Fruit fly (Drosophila melanogaster) whole organism, embryonic: ENCODE data around the gene Iru.

Experiments used
- CG10543 ChIP-seq: fragments of 200-800 bp; sonication (Bioruptor generic); optimal IDR thresholded peaks from 3 replicates; lab custom pipeline; 2017; ENCODE audit warnings: missing biosample characterization, mild to moderate bottlenecking, missing genetic modification characterization, moderate library complexity
- CG11560 ChIP-seq: fragments of 200-800 bp; sonication (Bioruptor generic); IDR thresholded peaks from 3 replicates; pipeline ENCODE4 v1.3.6; 2022; ENCODE audit warnings: missing biosample characterization, missing genetic modification characterization
- CG13624 ChIP-seq: fragments of 200-800 bp; sonication (Bioruptor generic); optimal IDR thresholded peaks from 2 replicates; lab custom pipeline; 2016; ENCODE audit warnings: missing biosample characterization, missing genetic modification characterization
- CG13894 ChIP-seq: fragments of 200-800 bp; sonication (Bioruptor generic); optimal IDR thresholded peaks from 3 replicates; lab custom pipeline; 2018; ENCODE audit warnings: missing biosample characterization, mild to moderate bottlenecking, missing genetic modification characterization, moderate library complexity
- CG14441 ChIP-seq: fragments of 200-800 bp; sonication (Bioruptor generic); IDR thresholded peaks from 2 replicates; pipeline ENCODE4 v1.3.6; 2022; ENCODE audit warnings: missing biosample characterization, missing genetic modification characterization
- CG14710 ChIP-seq: fragments of 200-800 bp; sonication (Bioruptor generic); optimal IDR thresholded peaks from 3 replicates; lab custom pipeline; 2019; ENCODE audit warnings: missing biosample characterization, mild to moderate bottlenecking, missing genetic modification characterization, moderate library complexity
- CG1602 ChIP-seq: fragments of 200-800 bp; sonication (Bioruptor generic); optimal IDR thresholded peaks from 3 replicates; lab custom pipeline; 2016; ENCODE audit warnings: missing biosample characterization, missing genetic modification characterization
- CG17186 ChIP-seq: fragments of 200-800 bp; sonication (Bioruptor generic); optimal IDR thresholded peaks from 3 replicates; lab custom pipeline; 2017; ENCODE audit warnings: missing biosample characterization, missing genetic modification reagents, missing genetic modification characterization
- CG17612 ChIP-seq: fragments of 200-800 bp; sonication (Bioruptor generic); IDR thresholded peaks from 2 replicates; pipeline ENCODE4 v1.3.6; 2022; ENCODE audit warnings: missing biosample characterization, missing genetic modification characterization
- CG17802 ChIP-seq: fragments of 200-800 bp; sonication (Bioruptor generic); optimal IDR thresholded peaks from 2 replicates; lab custom pipeline; 2018; ENCODE audit warnings: missing biosample characterization, mild to moderate bottlenecking, missing genetic modification characterization, moderate library complexity
- CG17829 ChIP-seq: fragments of 200-800 bp; optimal IDR thresholded peaks from 2 replicates; lab custom pipeline; 2019; ENCODE audit warnings: missing biosample characterization, mild to moderate bottlenecking, missing genetic modification characterization, moderate library complexity
- CG2875 ChIP-seq: fragments of 200-800 bp; sonication (Bioruptor generic); optimal IDR thresholded peaks from 2 replicates; lab custom pipeline; 2017; ENCODE audit warnings: missing biosample characterization, mild to moderate bottlenecking, missing genetic modification characterization, missing genetic modification reagents
- CG3065 ChIP-seq: fragments of 200-800 bp; sonication (Bioruptor generic); optimal IDR thresholded peaks from 2 replicates; lab custom pipeline; 2016; ENCODE audit warnings: missing biosample characterization, missing genetic modification characterization
- CG3281 ChIP-seq: fragments of 200-800 bp; sonication (Bioruptor generic); optimal IDR thresholded peaks from 3 replicates; lab custom pipeline; 2017; ENCODE audit warnings: missing biosample characterization, mild to moderate bottlenecking, missing genetic modification characterization
- CG33213 ChIP-seq: fragments of 200-800 bp; sonication (Bioruptor generic); optimal IDR thresholded peaks from 3 replicates; lab custom pipeline; 2016; ENCODE audit warnings: missing biosample characterization, missing genetic modification characterization
- CG34422 ChIP-seq: fragments of 200-800 bp; sonication (Bioruptor generic); IDR thresholded peaks from 3 replicates; pipeline ENCODE4 v1.3.6; 2022; ENCODE audit warnings: missing biosample characterization, missing genetic modification characterization
- CG4617 ChIP-seq: fragments of 200-800 bp; sonication (Bioruptor generic); optimal IDR thresholded peaks from 3 replicates; lab custom pipeline; 2016; ENCODE audit warnings: missing biosample characterization, missing genetic modification characterization, borderline replicate concordance
- CG7372 ChIP-seq: fragments of 200-800 bp; sonication (Bioruptor generic); IDR thresholded peaks from 2 replicates; pipeline ENCODE4 v1.3.6; 2022; ENCODE audit warnings: missing biosample characterization, missing genetic modification characterization
- CG7987 ChIP-seq: fragments of 200-800 bp; sonication (Bioruptor generic); optimal IDR thresholded peaks from 2 replicates; lab custom pipeline; 2018; ENCODE audit warnings: missing biosample characterization, mild to moderate bottlenecking, missing genetic modification characterization, moderate library complexity
- CG8388 ChIP-seq: fragments of 200-800 bp; sonication (Bioruptor generic); optimal IDR thresholded peaks from 2 replicates; lab custom pipeline; 2019; ENCODE audit warnings: missing biosample characterization, mild to moderate bottlenecking, missing genetic modification characterization, moderate library complexity
- CG8924 ChIP-seq: fragments of 200-800 bp; optimal IDR thresholded peaks from 3 replicates; lab custom pipeline; 2019; ENCODE audit warnings: missing biosample characterization, mild to moderate bottlenecking, missing genetic modification characterization, moderate library complexity
- CG9932 ChIP-seq: fragments of 200-800 bp; sonication (Bioruptor generic); IDR thresholded peaks from 2 replicates; pipeline ENCODE4 v1.3.6; 2022; ENCODE audit warnings: missing biosample characterization, missing genetic modification characterization
- CHES-1-like ChIP-seq: fragments of 200-800 bp; sonication (Bioruptor generic); optimal IDR thresholded peaks from 2 replicates; lab custom pipeline; 2016; ENCODE audit warnings: missing biosample characterization, missing genetic modification characterization
- E2f2 ChIP-seq: fragments of 200-800 bp; sonication (Bioruptor generic); IDR thresholded peaks from 2 replicates; pipeline ENCODE4 v1.3.6; 2022; ENCODE audit warnings: missing biosample characterization, missing genetic modification characterization
- Hand ChIP-seq: fragments of 200-800 bp; sonication (Bioruptor generic); optimal IDR thresholded peaks from 2 replicates; lab custom pipeline; 2017; ENCODE audit warnings: mild to moderate bottlenecking, missing biosample characterization, missing genetic modification reagents, missing genetic modification characterization
- Hr78 ChIP-seq, 2 experiments: fragments of 200-800 bp in 1 of 2; fragments of >200 bp in 1 of 2; sonication (Bioruptor generic) in 1 of 2; optimal IDR thresholded peaks; 2 replicates each; lab custom pipeline; 2017 to 2019; ENCODE audit warnings: missing biosample characterization in 2 of 2, missing genetic modification characterization in 2 of 2, mild to moderate bottlenecking in 1 of 2, moderate library complexity in 1 of 2
- Neu2 ChIP-seq: fragments of 200-800 bp; sonication (Bioruptor generic); optimal IDR thresholded peaks from 3 replicates; lab custom pipeline; 2016; ENCODE audit warnings: missing biosample characterization, missing genetic modification characterization, borderline replicate concordance
- Oaz ChIP-seq: fragments of 200-800 bp; sonication (Bioruptor generic); IDR thresholded peaks from 2 replicates; pipeline ENCODE4 v1.3.6; 2022; ENCODE audit warnings: missing biosample characterization, missing genetic modification characterization
- Oli ChIP-seq: fragments of 200-800 bp; sonication (Bioruptor generic); optimal IDR thresholded peaks from 2 replicates; lab custom pipeline; 2018; ENCODE audit warnings: missing biosample characterization, mild to moderate bottlenecking, missing genetic modification characterization, moderate library complexity
- Ravus ChIP-seq: fragments of 200-800 bp; sonication (Bioruptor generic); IDR thresholded peaks from 2 replicates; pipeline ENCODE4 v1.3.6; 2022; ENCODE audit warnings: missing biosample characterization, missing genetic modification characterization
- Rx ChIP-seq: fragments of 200-800 bp; sonication (Bioruptor generic); IDR thresholded peaks from 2 replicates; pipeline ENCODE4 v1.3.6; 2022; ENCODE audit warnings: missing biosample characterization, missing genetic modification characterization
- Trl ChIP-seq, 3 experiments: fragments of >200 bp in 2 of 3; fragments of 200-800 bp in 1 of 3; sonication (Bioruptor generic) in 1 of 3; optimal IDR thresholded peaks; 2 replicates in 1 of 3; 3 replicates in 2 of 3; lab custom pipeline; 2016 to 2017; ENCODE audit warnings: missing biosample characterization in 1 of 3, missing genetic modification characterization in 1 of 3
- amos ChIP-seq: fragments of 200-800 bp; sonication (Bioruptor generic); IDR thresholded peaks from 2 replicates; pipeline ENCODE4 v1.3.6; 2022; ENCODE audit warnings: missing biosample characterization, missing genetic modification characterization; ENCODE audit not compliant: partially characterized antibody
- caup ChIP-seq: fragments of 200-800 bp; sonication (Bioruptor generic); optimal IDR thresholded peaks from 3 replicates; lab custom pipeline; 2017; ENCODE audit warnings: missing biosample characterization, mild to moderate bottlenecking, missing genetic modification characterization, moderate library complexity; ENCODE audit not compliant: severe bottlenecking
- dmrt11E ChIP-seq: fragments of 200-800 bp; sonication (Bioruptor generic); optimal IDR thresholded peaks from 3 replicates; lab custom pipeline; 2018; ENCODE audit warnings: missing biosample characterization, mild to moderate bottlenecking, missing genetic modification characterization, moderate library complexity
- eyg ChIP-seq: fragments of 200-800 bp; sonication (Bioruptor generic); optimal IDR thresholded peaks from 3 replicates; lab custom pipeline; 2016; ENCODE audit warnings: missing biosample characterization, missing genetic modification characterization
- gcm ChIP-seq: fragments of 200-800 bp; sonication (Bioruptor generic); optimal IDR thresholded peaks from 2 replicates; lab custom pipeline; 2019; ENCODE audit warnings: missing biosample characterization, mild to moderate bottlenecking, missing genetic modification characterization, moderate library complexity
- ind ChIP-seq: fragments of 200-800 bp; sonication (Bioruptor generic); optimal IDR thresholded peaks from 3 replicates; lab custom pipeline; 2016; ENCODE audit warnings: missing biosample characterization, missing genetic modification characterization
- jumu ChIP-seq: fragments of 200-800 bp; sonication (Bioruptor generic); optimal IDR thresholded peaks from 3 replicates; lab custom pipeline; 2016; ENCODE audit warnings: missing biosample characterization, missing genetic modification characterization
- row ChIP-seq: fragments of 200-800 bp; sonication (Bioruptor generic); IDR thresholded peaks from 3 replicates; pipeline ENCODE4 v1.3.6; 2022; ENCODE audit warnings: missing biosample characterization, missing genetic modification characterization
- shn ChIP-seq: fragments of 200-800 bp; sonication (Bioruptor generic); optimal IDR thresholded peaks from 3 replicates; lab custom pipeline; 2016; ENCODE audit warnings: missing biosample characterization, missing genetic modification characterization
- sisA ChIP-seq: fragments of 200-800 bp; sonication (Bioruptor generic); IDR thresholded peaks from 2 replicates; pipeline ENCODE4 v1.3.6; 2022; ENCODE audit warnings: missing biosample characterization, missing genetic modification characterization
- tna ChIP-seq: fragments of 200-800 bp; sonication (Bioruptor generic); IDR thresholded peaks from 2 replicates; pipeline ENCODE4 v1.3.6; 2022; ENCODE audit warnings: missing biosample characterization, missing genetic modification characterization; ENCODE audit not compliant: partially characterized antibody
- toy ChIP-seq: fragments of 200-800 bp; sonication (Bioruptor generic); IDR thresholded peaks from 2 replicates; pipeline ENCODE4 v1.3.6; 2022; ENCODE audit warnings: missing biosample characterization, missing genetic modification characterization
- trem ChIP-seq: fragments of 200-800 bp; optimal IDR thresholded peaks from 3 replicates; lab custom pipeline; 2019; ENCODE audit warnings: missing biosample characterization, mild to moderate bottlenecking, missing genetic modification characterization, moderate library complexity
- unc-4 ChIP-seq: fragments of 200-800 bp; sonication (Bioruptor generic); IDR thresholded peaks from 2 replicates; pipeline ENCODE4 v1.3.6; 2022; ENCODE audit warnings: missing biosample characterization, missing genetic modification characterization; ENCODE audit not compliant: partially characterized antibody
- usp ChIP-seq: fragments of >200 bp; optimal IDR thresholded peaks from 2 replicates; lab custom pipeline; 2017; ENCODE audit warnings: missing biosample characterization, missing genetic modification characterization
- z ChIP-seq: fragments of 200-800 bp; sonication (Bioruptor generic); IDR thresholded peaks from 3 replicates; pipeline ENCODE4 v1.3.6; 2022; ENCODE audit warnings: missing biosample characterization, missing genetic modification characterization
- zen ChIP-seq: fragments of 200-800 bp; sonication (Bioruptor generic); optimal IDR thresholded peaks from 3 replicates; lab custom pipeline; 2018; ENCODE audit warnings: missing biosample characterization, mild to moderate bottlenecking, missing genetic modification characterization, moderate library complexity

Iru gene

DNA sequence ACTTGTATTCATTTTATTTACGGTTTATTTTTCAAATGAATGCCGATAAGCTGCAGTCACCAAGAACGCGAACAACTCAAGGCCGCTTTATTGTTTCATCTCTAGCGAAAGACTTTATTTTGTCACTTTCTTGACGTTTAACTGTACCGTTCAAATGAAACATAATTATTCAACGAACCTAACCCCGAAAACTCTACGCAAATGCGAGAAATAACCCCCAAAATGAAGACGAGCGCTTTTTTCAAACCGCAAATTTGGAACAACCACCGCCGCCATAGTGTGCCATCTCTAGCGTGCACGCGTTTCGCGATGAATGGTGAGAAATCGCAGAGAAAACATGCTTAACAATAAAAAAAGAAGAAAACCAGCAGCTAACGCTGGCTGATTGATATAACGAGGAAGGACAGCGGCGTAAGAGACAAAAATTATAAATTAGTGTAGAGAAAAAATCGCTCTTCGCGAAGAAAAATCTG, 21.6 kb upstream of the Iru start, which contains the start of gene CG11970 (continued):
- TF ChIP-seq E2f2 (GFP tag; lab: Robert Waterston, UW) (peak; percentile 86), trem (tag; lab: Kevin White, UChicago) (peak; percentile 13), CG14710 (tag; lab: Kevin White, UChicago) (peak; percentile 55), CG9932 (peak; percentile 72), CG17186 (no peak), Rx (GFP tag; lab: Robert Waterston, UW) (no peak), Oaz (GFP tag; lab: Robert Waterston, UW) (no peak), CG17612 (GFP tag; lab: Robert Waterston, UW) (no peak), ind (GFP tag; lab: Kevin White, UChicago) (peak; percentile 55), CG8924 (tag; lab: Kevin White, UChicago) (peak; percentile 11), tna (GFP tag; lab: Robert Waterston, UW) (no peak), Trl (optimal IDR thresholded peaks at IDR 0.05; lab: Kevin White, UChicago) (no peak), Trl (GFP tag; optimal IDR thresholded peaks at IDR 0.05; lab: Kevin White, UChicago) (peak; percentile 59), CG7987 (no peak), amos (peak; percentile 57), CG3065 (no peak), CG8388 (GFP tag; lab: Kevin White, UChicago) (peak; percentile 8), jumu (GFP tag; lab: Kevin White, UChicago) (peak; percentile 22), row (GFP tag; lab: Robert Waterston, UW) (peak; percentile 76), gcm (GFP tag; lab: Kevin White, UChicago) (no peak), Hr78 (GFP tag; optimal IDR thresholded peaks at IDR 0.05; lab: Kevin White, UChicago) (no peak), usp (GFP tag; lab: Kevin White, UChicago) (no peak), sisA (GFP tag; lab: Robert Waterston, UW) (peak; percentile 55), eyg (GFP tag; lab: Kevin White, UChicago) (peak; percentile 25), toy (no peak), CHES-1-like (peak; percentile 35), CG10543 (GFP tag; lab: Kevin White, UChicago) (peak; percentile 66), zen (no peak), CG33213 (GFP tag; lab: Kevin White, UChicago) (peak; percentile 9), unc-4 (GFP tag; lab: Robert Waterston, UW) (peak; percentile 40; the same call in 1 of the 2 replicates), CG17829 (peak; percentile 26), Ravus (GFP tag; lab: Robert Waterston, UW) (no peak)

DNA sequence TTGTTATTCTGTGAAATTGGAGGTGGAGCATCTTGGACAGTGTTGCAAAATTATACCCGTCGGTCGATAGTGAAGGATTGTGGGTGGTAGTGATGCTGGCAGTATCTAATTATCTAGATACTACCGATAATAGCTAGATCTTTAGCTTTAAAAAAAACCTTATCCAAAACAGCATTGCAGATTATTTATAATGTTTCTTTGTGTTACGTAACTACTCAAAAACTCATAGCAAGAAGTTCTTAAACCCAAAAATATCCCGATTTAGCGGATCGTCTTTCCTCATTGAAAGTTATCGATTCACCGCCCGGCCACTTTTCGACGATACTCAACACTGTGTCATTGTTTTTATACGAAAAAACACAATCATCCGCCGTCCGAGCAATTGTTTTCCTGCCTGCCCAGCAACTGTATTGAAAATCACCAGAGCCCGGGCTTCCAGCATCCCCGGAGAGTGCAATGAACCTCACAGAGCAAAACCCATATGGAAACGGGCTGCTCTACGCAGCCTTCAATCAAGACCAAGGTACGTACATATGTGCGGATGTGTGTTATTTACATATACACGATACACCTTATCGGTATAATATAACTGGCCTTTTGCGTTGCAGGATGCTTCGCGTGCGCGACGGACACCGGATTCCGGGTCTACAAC, 13.2 kb upstream of the Iru start, which contains the start of gene CG11975:
Gene CG11975 (plus strand): TSS at position 326 of the 652 bp plus-strand sequence.
- TF ChIP-seq shn (GFP tag; lab: Kevin White, UChicago) (peak; percentile 88), CG2875 (GFP tag; lab: Kevin White, UChicago) (no peak), Hand (GFP tag; lab: Kevin White, UChicago) (no peak), Oli (tag; lab: Kevin White, UChicago) (no peak), CG1602 (GFP tag; lab: Kevin White, UChicago) (peak; percentile 73), CG17802 (tag; lab: Kevin White, UChicago) (peak; percentile 20), CG14441 (GFP tag; lab: Robert Waterston, UW) (no peak), CG8388 (GFP tag; lab: Kevin White, UChicago) (peak; percentile 46), CG8924 (tag; lab: Kevin White, UChicago) (peak; percentile 74), z (GFP tag; lab: Robert Waterston, UW) (no peak), CG11560 (tag; lab: Robert Waterston, UW) (no peak; the same call in 2 of the 3 replicates), CG34422 (GFP tag; lab: Robert Waterston, UW) (peak; percentile 69; the same call in 1 of the 3 replicates), caup (peak; percentile 80), dmrt11E (tag; lab: Kevin White, UChicago) (peak; percentile 59), CG13624 (peak; percentile 93), CG13894 (tag; lab: Kevin White, UChicago) (no peak), trem (tag; lab: Kevin White, UChicago) (peak; percentile 74), Neu2 (GFP tag; lab: Kevin White, UChicago) (peak; percentile 40), CG3281 (GFP tag; lab: Kevin White, UChicago) (peak; percentile 76), CG4617 (GFP tag; lab: Kevin White, UChicago) (peak; percentile 92), CG7372 (GFP tag; lab: Robert Waterston, UW) (no peak)
